Worm (Caenorhabditis elegans) whole organism, early embryonic: ENCODE results near the gene bus-12.
A peak's percentile ranks its signal among the peaks of the same experiment; 100 is the strongest.

ENCODE experiments used
- B0310.2 ChIP-seq: sonication (generic microtip); optimal IDR thresholded peaks from 2 replicates; lab custom pipeline; 2016; ENCODE audit warnings: mild to moderate bottlenecking, missing genetic modification characterization, missing compliant biosample characterization
- F13C5.2 ChIP-seq: sonication (generic microtip); optimal IDR thresholded peaks from 2 replicates; lab custom pipeline; 2017; ENCODE audit warnings: mild to moderate bottlenecking, missing genetic modification characterization, inconsistent platforms, missing compliant biosample characterization
- aly-1 ChIP-seq: sonication (generic microtip); optimal IDR thresholded peaks from 2 replicates; lab custom pipeline; 2016; ENCODE audit warnings: missing genetic modification characterization, missing compliant biosample characterization
- ama-1 ChIP-seq: fragments of 150-350 bp; optimal IDR thresholded peaks from 2 replicates; lab custom pipeline; 2014
- ceh-13 ChIP-seq: fragments of 200-800 bp; sonication (Bioruptor generic); optimal IDR thresholded peaks from 2 replicates; lab custom pipeline; 2018; ENCODE audit warnings: mild to moderate bottlenecking, missing genetic modification characterization, missing compliant biosample characterization
- ceh-36 ChIP-seq: sonication (generic microtip); optimal IDR thresholded peaks from 2 replicates; lab custom pipeline; 2016; ENCODE audit warnings: missing genetic modification characterization, inconsistent platforms, missing compliant biosample characterization
- ets-7 ChIP-seq: sonication (generic microtip); optimal IDR thresholded peaks from 2 replicates; lab custom pipeline; 2016; ENCODE audit warnings: missing genotype, missing genetic modification characterization, missing compliant biosample characterization
- flt-1 ChIP-seq: fragments of 200-800 bp; sonication (Bioruptor generic); IDR thresholded peaks from 2 replicates; pipeline ENCODE4 v1.3.6; 2022; ENCODE audit warnings: missing genetic modification characterization, missing compliant biosample characterization
- hmbx-1 ChIP-seq: sonication (generic microtip); optimal IDR thresholded peaks from 2 replicates; lab custom pipeline; 2016; ENCODE audit warnings: mild to moderate bottlenecking, missing genetic modification characterization, missing compliant biosample characterization
- hmg-4 ChIP-seq: fragments of 200-800 bp; sonication (Bioruptor generic); optimal IDR thresholded peaks from 2 replicates; lab custom pipeline; 2018; ENCODE audit warnings: mild to moderate bottlenecking, missing genetic modification characterization, missing compliant biosample characterization
- hnd-1 ChIP-seq: sonication (generic microtip); optimal IDR thresholded peaks from 2 replicates; lab custom pipeline; 2016; ENCODE audit warnings: missing genetic modification characterization, missing compliant biosample characterization
- pes-1 ChIP-seq: fragments of 200-800 bp; sonication (Bioruptor generic); IDR thresholded peaks from 2 replicates; pipeline ENCODE4 v1.3.6; 2022; ENCODE audit warnings: missing genetic modification reagents, missing genetic modification characterization, missing compliant biosample characterization
- scrt-1 ChIP-seq: fragments of 200-800 bp; sonication (Bioruptor generic); IDR thresholded peaks from 2 replicates; pipeline ENCODE4 v1.3.6; 2022; ENCODE audit warnings: missing genetic modification characterization, missing compliant biosample characterization
- sea-1 ChIP-seq: fragments of 200-800 bp; sonication (Bioruptor generic); conservative IDR thresholded peaks from 2 replicates; pipeline ENCODE4 v1.3.6; 2022; ENCODE audit warnings: missing genetic modification characterization, missing compliant biosample characterization
- tbx-11 ChIP-seq: fragments of 200-800 bp; sonication (Bioruptor generic); IDR thresholded peaks from 2 replicates; pipeline ENCODE4 v1.3.6; 2022; ENCODE audit warnings: missing genetic modification characterization, missing compliant biosample characterization
- tbx-37 ChIP-seq: fragments of 200-800 bp; sonication (Bioruptor generic); conservative IDR thresholded peaks from 2 replicates; pipeline ENCODE4 v1.3.6; 2022; ENCODE audit warnings: missing genetic modification reagents, missing genetic modification characterization, missing compliant biosample characterization
- tra-4 ChIP-seq: sonication (generic microtip); optimal IDR thresholded peaks from 2 replicates; lab custom pipeline; 2017; ENCODE audit warnings: missing genetic modification characterization, missing compliant biosample characterization

bus-12 gene

ce11 chrIV:13272494-13272893, 16.5 kb downstream of the bus-12 start, which contains the start of gene unc-26:
unc-26 (minus strand) TSS chrIV:13272516.
- no peak for TF ChIP-seq F13C5.2 (tag; lab: Kevin White, UChicago)
- TF ChIP-seq scrt-1, result no peak
- no peak for TF ChIP-seq pes-1
- no peak for TF ChIP-seq hmg-4 (GFP tag; lab: Kevin White, UChicago)
- no peak for TF ChIP-seq B0310.2 (tag; lab: Kevin White, UChicago)
- no peak for TF ChIP-seq ets-7 (tag; lab: Kevin White, UChicago)
- no peak for TF ChIP-seq hnd-1
- no peak for TF ChIP-seq hmbx-1 (tag; lab: Kevin White, UChicago)
- no peak for TF ChIP-seq flt-1 (GFP tag; lab: Robert Waterston, UW)
- no peak for TF ChIP-seq ama-1 (lab: Kevin White, UChicago)
- TF ChIP-seq tbx-37 (GFP tag; lab: Robert Waterston, UW), result no peak
- no peak for TF ChIP-seq tbx-11 (GFP tag; lab: Robert Waterston, UW)
- TF ChIP-seq sea-1, result no peak
- no peak for TF ChIP-seq tra-4 (tag; lab: Kevin White, UChicago)
- no peak for TF ChIP-seq ceh-13 (GFP tag; lab: Kevin White, UChicago)
- TF ChIP-seq ceh-36 (tag; lab: Kevin White, UChicago), result no peak
- TF ChIP-seq aly-1 (tag; lab: Kevin White, UChicago), result no peak

DNA sequence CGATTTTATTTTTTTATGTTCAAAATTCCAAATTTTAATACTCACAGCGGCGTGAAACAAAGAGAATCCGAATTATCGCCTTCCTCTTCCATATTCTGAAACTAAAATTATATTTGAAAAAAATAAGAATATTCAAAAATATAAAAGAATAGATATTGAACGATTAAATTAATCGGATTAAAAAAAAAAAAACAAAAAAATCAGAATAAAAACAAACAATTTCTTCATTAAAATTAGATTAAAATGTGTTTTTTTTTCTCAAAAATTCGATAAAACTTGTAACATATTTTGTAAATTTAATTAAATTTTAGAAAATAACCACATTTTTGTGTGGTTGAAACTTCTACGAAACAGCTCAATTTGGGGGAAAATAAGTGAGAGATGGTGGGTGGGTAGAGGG, 26.8 kb downstream of the bus-12 start, which contains the start of gene cpsf-3:
cpsf-3 (minus strand) TSS at position 101 of the 400 bp plus-strand sequence.
- TF ChIP-seq sea-1, result no peak
- TF ChIP-seq B0310.2 (tag; lab: Kevin White, UChicago), result no peak
- no peak for TF ChIP-seq tra-4 (tag; lab: Kevin White, UChicago)
- no peak for TF ChIP-seq flt-1 (GFP tag; lab: Robert Waterston, UW)
- no peak for TF ChIP-seq tbx-11 (GFP tag; lab: Robert Waterston, UW)
- TF ChIP-seq tbx-37 (GFP tag; lab: Robert Waterston, UW), result no peak
- TF ChIP-seq hmg-4 (GFP tag; lab: Kevin White, UChicago), result no peak
- TF ChIP-seq aly-1 (tag; lab: Kevin White, UChicago), result no peak
- no peak for TF ChIP-seq F13C5.2 (tag; lab: Kevin White, UChicago)
- no peak for TF ChIP-seq hmbx-1 (tag; lab: Kevin White, UChicago)
- no peak for TF ChIP-seq scrt-1

DNA sequence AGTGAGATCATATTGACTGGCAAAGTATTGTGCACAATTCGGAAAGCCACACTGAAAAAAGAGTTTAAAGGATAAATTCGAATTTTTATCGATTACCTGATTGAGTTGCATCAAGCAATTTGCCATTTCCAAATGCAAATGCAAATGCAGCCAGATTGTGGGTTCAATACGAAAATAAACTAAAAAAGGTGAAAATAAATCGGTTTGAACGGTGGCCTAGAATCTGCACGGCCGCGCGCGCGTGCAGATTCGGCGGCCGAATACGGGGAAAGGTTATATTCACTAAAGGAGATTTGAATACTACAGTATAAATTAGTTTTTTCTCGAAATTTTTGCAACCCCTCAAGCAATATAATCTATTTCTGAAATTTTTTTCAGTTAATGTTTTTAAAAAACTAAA, 33.3 kb downstream of the bus-12 start, which contains the start of gene Y67H2A.10:
Y67H2A.10 (minus strand) TSS at position 184 of the 400 bp plus-strand sequence.
- TF ChIP-seq pes-1, result 0 out of 2 replicates have a peak, but pooled peaks have one; percentile 9
- 0 out of 2 replicates have a peak, but pooled peaks have one; percentile 27 for TF ChIP-seq tbx-37 (GFP tag; lab: Robert Waterston, UW)
- TF ChIP-seq hmbx-1 (tag; lab: Kevin White, UChicago), result no peak
- peak; percentile 42 for TF ChIP-seq F13C5.2 (tag; lab: Kevin White, UChicago)

- TF ChIP-seq tbx-11 (GFP tag; lab: Robert Waterston, UW) (no peak), scrt-1 (no peak), pes-1 (no peak), hmbx-1 (tag; lab: Kevin White, UChicago) (no peak), hnd-1 (no peak), ets-7 (tag; lab: Kevin White, UChicago) (no peak), ama-1 (lab: Kevin White, UChicago) (no peak), aly-1 (tag; lab: Kevin White, UChicago) (no peak), flt-1 (GFP tag; lab: Robert Waterston, UW) (no peak), F13C5.2 (tag; lab: Kevin White, UChicago) (no peak)
Measured at ce11 chrIV:13290239-13290638, 34.3 kb downstream of the bus-12 start.

DNA sequence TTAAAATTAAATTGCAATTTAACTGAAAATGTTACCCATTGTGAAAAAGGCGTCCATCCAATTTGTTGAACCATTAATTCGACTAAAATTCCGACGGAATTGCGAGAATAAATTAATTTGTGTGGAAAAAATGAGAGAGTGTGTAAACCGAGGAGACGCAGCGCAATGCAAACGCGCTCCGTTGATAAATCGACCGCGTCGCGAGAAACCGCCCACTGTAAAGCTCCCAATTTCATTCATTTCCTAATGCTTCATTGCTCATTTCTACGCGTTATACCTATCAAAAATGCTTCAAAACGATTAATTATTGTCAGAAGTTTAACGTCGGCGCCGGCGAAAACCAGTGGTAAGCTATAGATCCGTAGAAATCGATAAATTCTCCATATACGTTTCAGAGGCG, 41.8 kb downstream of the bus-12 start, which contains the start of the genes Y67H2A.2 and micu-1:
Y67H2A.2 (minus strand) TSS at position 74 of the 400 bp plus-strand sequence.
micu-1 (plus strand) TSS at position 181 of the 400 bp plus-strand sequence.
- TF ChIP-seq F13C5.2 (tag; lab: Kevin White, UChicago), result peak; percentile 20
- TF ChIP-seq flt-1 (GFP tag; lab: Robert Waterston, UW), result 0 out of 2 replicates have a peak, but pooled peaks have one; percentile 32
- TF ChIP-seq scrt-1, result no peak

- no peak for TF ChIP-seq pes-1
- no peak for TF ChIP-seq F13C5.2 (tag; lab: Kevin White, UChicago)
- TF ChIP-seq sea-1, result no peak
- no peak for TF ChIP-seq ceh-36 (tag; lab: Kevin White, UChicago)
- TF ChIP-seq tbx-11 (GFP tag; lab: Robert Waterston, UW), result no peak
- TF ChIP-seq aly-1 (tag; lab: Kevin White, UChicago), result no peak
- TF ChIP-seq ets-7 (tag; lab: Kevin White, UChicago), result no peak
- no peak for TF ChIP-seq scrt-1
- no peak for TF ChIP-seq tra-4 (tag; lab: Kevin White, UChicago)
- TF ChIP-seq hmbx-1 (tag; lab: Kevin White, UChicago), result no peak
- no peak for TF ChIP-seq tbx-37 (GFP tag; lab: Robert Waterston, UW)
- TF ChIP-seq flt-1 (GFP tag; lab: Robert Waterston, UW), result no peak
- no peak for TF ChIP-seq B0310.2 (tag; lab: Kevin White, UChicago)
- no peak for TF ChIP-seq hnd-1
- TF ChIP-seq ama-1 (lab: Kevin White, UChicago), result no peak
- TF ChIP-seq ceh-13 (GFP tag; lab: Kevin White, UChicago), result no peak
- no peak for TF ChIP-seq hmg-4 (GFP tag; lab: Kevin White, UChicago)
Measured at ce11 chrIV:13299648-13300047, 43.7 kb downstream of the bus-12 start.

ce11 chrIV:13300109-13300508, 44.1 kb downstream of the bus-12 start, which contains the start of gene kdp-1:
kdp-1 (plus strand) TSS chrIV:13300188.
- TF ChIP-seq ceh-13 (GFP tag; lab: Kevin White, UChicago) (no peak), ama-1 (lab: Kevin White, UChicago) (no peak)

DNA sequence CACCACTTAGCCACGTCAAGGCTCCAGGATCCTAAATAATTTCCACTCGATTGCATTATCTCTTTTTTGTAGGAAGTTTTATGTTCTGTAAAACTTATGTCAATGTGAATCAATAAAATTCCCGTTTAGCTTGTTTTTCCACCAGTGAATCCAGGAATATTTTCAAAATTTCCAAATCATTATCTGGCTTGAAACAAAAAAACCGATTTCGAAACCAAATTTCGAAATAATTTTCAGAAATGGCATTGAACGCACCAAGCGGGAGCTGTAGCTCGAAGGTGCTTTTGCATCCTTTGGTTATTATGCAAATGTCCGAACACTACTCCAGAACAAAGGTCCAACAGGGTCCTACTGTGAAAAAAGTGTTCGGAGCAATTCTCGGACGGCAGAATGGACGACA, 44.6 kb downstream of the bus-12 start, which contains the start of gene csn-6:
csn-6 (plus strand) TSS at position 234 of the 400 bp plus-strand sequence.
- TF ChIP-seq B0310.2 (tag; lab: Kevin White, UChicago) (no peak), ets-7 (tag; lab: Kevin White, UChicago) (no peak), flt-1 (GFP tag; lab: Robert Waterston, UW) (no peak), hmbx-1 (tag; lab: Kevin White, UChicago) (no peak), hnd-1 (no peak), ceh-13 (GFP tag; lab: Kevin White, UChicago) (no peak), sea-1 (no peak), pes-1 (no peak), tbx-11 (GFP tag; lab: Robert Waterston, UW) (no peak), F13C5.2 (tag; lab: Kevin White, UChicago) (no peak), aly-1 (tag; lab: Kevin White, UChicago) (no peak), hmg-4 (GFP tag; lab: Kevin White, UChicago) (no peak), ama-1 (lab: Kevin White, UChicago) (no peak)
